Fruit fly (Drosophila melanogaster): ENCODE results near the gene ft.

The ft gene

DNA sequence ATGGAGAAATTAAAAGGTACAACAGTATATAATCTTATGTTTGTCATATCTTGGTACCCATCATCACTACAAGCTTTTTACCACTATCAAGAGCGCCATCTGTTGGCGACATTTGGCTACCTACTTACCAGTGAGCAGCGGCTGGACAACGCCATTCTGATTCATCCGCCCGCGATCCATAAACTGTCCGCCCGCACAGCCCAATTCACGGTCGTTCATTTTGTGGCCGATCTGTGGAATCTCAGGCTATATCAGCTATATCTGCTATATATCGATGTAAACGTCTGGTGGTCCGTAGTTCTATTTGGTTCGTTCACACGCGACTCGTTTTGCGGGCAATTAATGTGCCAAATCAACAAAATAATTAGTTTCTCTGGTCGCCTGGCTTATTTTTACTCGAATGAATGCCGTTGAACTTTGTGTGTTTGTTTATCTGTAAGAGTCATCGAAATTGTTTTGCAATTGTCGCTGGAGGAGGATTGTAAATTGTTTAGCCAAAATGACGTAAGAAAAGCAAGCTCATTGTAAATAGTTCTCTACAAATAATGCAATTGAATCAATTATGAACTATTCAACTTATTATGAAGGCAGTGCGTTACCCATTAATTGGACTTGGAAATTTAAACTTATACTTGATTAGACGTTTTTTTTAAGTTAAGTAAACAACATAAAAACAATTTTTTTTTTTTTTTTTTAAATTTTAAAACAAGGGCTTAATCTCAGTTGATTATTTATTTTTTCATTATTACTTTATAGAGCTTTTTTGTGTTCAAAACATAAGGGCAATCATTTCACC is 25.1 kb downstream of the ft start:
- TF ChIP-seq CG33017 (tag; optimal IDR thresholded peaks at IDR 0.05) (peak; percentile 15), ovo (GFP tag; optimal IDR thresholded peaks at IDR 0.05) (no peak), CG11617 (GFP tag; optimal IDR thresholded peaks at IDR 0.05) (no peak), kay (GFP tag; ENCODE audit: borderline replicate concordance) (peak; percentile 95), cic (GFP tag; optimal IDR thresholded peaks at IDR 0.05) (peak; percentile 24), CG1620 (GFP tag; optimal IDR thresholded peaks at IDR 0.05) (no peak), tj (GFP tag; optimal IDR thresholded peaks at IDR 0.05) (peak; percentile 81), toe (GFP tag; optimal IDR thresholded peaks at IDR 0.05) (no peak), CG5204 (GFP tag; optimal IDR thresholded peaks at IDR 0.05) (no peak), Hr96 (GFP tag; optimal IDR thresholded peaks at IDR 0.05) (no peak), Mnt (GFP tag; optimal IDR thresholded peaks at IDR 0.05) (no peak), CG7101 (tag; optimal IDR thresholded peaks at IDR 0.05) (no peak), CG14711 (tag; optimal IDR thresholded peaks at IDR 0.05) (peak; percentile 13)

DNA sequence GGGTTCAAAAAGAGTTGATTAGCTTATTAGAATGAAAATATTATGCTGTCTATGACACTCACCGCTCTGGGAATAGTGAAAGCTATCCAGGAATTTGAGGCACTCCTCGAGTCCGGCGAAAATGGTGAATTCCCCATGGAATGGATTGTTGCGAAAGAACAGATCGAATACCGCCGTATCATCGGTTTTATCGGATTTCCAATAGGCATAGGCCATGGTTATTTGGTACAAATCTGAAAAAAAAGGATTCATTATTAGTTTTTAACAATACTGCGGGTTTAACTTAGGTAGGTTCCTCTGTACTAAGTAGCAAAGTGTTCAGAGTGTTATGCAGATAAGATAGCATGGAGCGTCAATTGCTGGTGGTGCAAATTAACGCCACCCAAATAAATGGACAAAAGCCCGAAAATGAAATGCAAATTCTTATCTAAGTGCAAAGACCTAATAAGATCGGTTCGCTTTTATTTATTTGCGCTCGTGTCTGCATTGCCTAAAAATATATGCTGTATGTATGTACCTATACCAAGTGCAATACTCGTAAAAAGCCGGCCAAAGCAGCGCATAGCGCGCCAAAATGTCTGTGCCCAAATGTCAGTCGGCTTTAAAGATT is 25.8 kb downstream of the ft start:
- TF ChIP-seq cnc (optimal IDR thresholded peaks at IDR 0.05) (no peak), CG33017 (tag; optimal IDR thresholded peaks at IDR 0.05) (no peak), kay (GFP tag; ENCODE audit: borderline replicate concordance) (no peak), pad (GFP tag; optimal IDR thresholded peaks at IDR 0.05) (no peak), CG7101 (tag; optimal IDR thresholded peaks at IDR 0.05) (no peak), ovo (GFP tag; optimal IDR thresholded peaks at IDR 0.05) (no peak), Hr96 (GFP tag; optimal IDR thresholded peaks at IDR 0.05) (no peak)

DNA sequence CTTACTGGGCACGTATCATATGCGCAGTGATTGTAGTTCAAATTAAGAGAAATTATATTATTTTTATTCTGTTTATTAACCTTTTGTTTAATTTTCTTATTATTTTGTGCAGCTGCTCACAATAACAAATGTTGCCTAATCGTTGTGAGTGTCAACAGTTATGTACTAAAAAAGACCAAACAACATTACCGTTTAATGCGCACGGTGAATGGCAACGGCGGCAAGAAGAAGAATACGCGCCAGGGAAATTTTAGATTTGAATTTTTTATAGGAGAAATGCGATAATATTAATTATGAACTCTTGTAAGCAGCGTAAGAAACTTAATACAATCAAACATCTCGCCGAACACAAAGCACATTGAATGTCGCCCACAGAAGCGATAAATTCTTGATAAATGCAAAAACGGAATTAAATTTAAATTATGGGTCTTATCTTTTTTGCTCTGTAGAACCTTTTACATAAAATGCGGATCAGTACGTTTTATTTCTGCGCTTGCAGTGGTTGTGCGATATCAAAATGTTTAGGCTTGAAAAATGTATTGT is 33.9 kb downstream of the ft start, which contains the start of the genes Tbcc and lectin-24Db:
Tbcc (minus strand) TSS at position 163 of the 543 bp plus-strand sequence.
lectin-24Db (plus strand) TSS at position 493 of the 543 bp plus-strand sequence.
- TF ChIP-seq Mnt (GFP tag; optimal IDR thresholded peaks at IDR 0.05) (peak; percentile 21), bab1 (GFP tag; optimal IDR thresholded peaks at IDR 0.05) (no peak), ovo (GFP tag; optimal IDR thresholded peaks at IDR 0.05) (peak; percentile 60), kay (GFP tag; ENCODE audit: borderline replicate concordance) (peak; percentile 92), CG1620 (GFP tag; optimal IDR thresholded peaks at IDR 0.05) (no peak)

DNA sequence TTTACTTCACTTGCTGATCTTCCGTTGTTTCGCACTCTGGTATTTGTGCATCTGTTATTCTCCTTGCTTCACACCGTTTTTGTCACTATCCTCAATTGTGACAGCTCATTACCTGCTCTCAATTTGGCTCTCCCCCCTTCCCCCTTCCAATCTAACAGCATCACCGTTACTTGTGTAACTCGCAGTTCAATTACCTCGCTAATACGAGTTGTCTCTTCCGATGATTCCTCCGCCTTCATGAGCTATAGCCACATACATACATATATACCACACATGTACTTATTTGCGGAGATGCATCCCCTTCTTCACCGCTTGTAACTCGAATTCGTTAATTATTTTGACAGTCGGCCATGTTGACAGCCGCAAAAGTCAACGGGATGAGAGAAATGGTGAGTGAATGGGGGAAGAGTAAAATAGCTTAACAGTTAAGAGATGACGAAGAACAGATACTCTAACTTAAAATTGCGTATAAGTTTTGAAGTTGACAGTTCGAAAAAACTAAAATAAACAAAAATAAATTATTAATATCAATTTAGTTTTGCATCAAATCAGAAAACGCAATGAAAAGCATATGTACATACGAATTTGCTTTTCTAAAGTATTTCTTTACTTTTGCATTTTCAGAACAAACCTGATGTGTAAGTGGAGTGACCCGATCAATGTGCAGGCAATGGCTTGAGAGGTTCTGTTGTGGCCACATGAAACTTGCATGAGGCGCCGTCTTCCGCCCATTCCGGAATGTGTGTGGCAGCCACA is 36.1 kb downstream of the ft start:
- no peak for TF ChIP-seq CG14711 (tag; optimal IDR thresholded peaks at IDR 0.05)
- TF ChIP-seq pad (GFP tag; optimal IDR thresholded peaks at IDR 0.05) = peak; percentile 95
- TF ChIP-seq CG7101 (tag; optimal IDR thresholded peaks at IDR 0.05) = peak; percentile 18
- no peak for TF ChIP-seq Hr96 (GFP tag; optimal IDR thresholded peaks at IDR 0.05)
- peak; percentile 40 for TF ChIP-seq ovo (GFP tag; optimal IDR thresholded peaks at IDR 0.05)
- TF ChIP-seq bab1 (GFP tag; optimal IDR thresholded peaks at IDR 0.05) = peak; percentile 15

DNA sequence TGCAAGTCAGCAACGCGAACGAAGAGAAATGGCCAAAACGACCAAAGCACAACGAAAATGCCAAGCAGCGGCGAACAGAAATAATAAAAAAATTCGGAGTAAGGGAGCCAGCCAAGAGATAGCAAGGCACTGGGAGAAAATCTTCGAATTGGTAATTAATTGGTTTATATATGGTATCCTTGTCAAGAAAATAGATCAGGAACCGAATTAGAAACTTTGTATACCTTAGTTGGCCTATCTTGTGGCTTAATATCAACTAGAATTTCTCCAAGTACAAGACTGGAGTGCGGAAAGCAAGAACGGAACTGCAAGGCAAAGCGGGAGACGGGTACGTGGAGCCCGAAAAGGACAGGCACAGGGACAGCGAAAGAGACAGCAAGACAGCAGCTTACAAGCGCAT is 41.6 kb downstream of the ft start:
- TF ChIP-seq Crg-1 (GFP tag; optimal IDR thresholded peaks at IDR 0.05) (no peak), cic (GFP tag; optimal IDR thresholded peaks at IDR 0.05) (no peak), CG12768 (GFP tag; optimal IDR thresholded peaks at IDR 0.05) (no peak), CG7045 (GFP tag; optimal IDR thresholded peaks at IDR 0.05) (no peak), CG7101 (tag; optimal IDR thresholded peaks at IDR 0.05) (no peak), Clk (GFP tag; optimal IDR thresholded peaks at IDR 0.05) (no peak), toe (GFP tag; optimal IDR thresholded peaks at IDR 0.05) (no peak)

DNA sequence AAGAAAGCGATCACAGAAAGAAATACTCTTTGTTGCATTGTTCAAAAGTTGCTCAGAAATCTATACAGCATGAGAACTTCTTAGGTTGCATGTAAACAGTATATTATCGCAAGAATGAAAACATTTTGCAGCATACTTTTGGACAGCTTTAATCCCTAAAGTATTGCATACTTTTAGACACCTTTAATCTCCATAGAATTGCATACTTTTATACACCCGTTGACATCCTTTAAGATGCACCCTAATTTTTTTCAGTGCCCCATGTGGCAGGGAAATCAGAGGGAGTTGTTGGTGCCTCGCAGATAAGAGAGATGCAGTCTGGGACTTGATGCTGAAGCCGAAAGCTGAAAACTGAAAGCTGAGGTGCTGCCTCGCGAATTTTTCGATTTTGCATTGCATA is 42.2 kb downstream of the ft start:
- TF ChIP-seq CG7101 (tag; optimal IDR thresholded peaks at IDR 0.05) (no peak), cic (GFP tag; optimal IDR thresholded peaks at IDR 0.05) (no peak), Clk (GFP tag; optimal IDR thresholded peaks at IDR 0.05) (no peak), kay (GFP tag; ENCODE audit: borderline replicate concordance) (no peak), CG33017 (tag; optimal IDR thresholded peaks at IDR 0.05) (no peak), CG5204 (GFP tag; optimal IDR thresholded peaks at IDR 0.05) (no peak), Crg-1 (GFP tag; optimal IDR thresholded peaks at IDR 0.05) (no peak), Hr96 (GFP tag; optimal IDR thresholded peaks at IDR 0.05) (no peak), bab1 (GFP tag; optimal IDR thresholded peaks at IDR 0.05) (no peak), CG7045 (GFP tag; optimal IDR thresholded peaks at IDR 0.05) (no peak), tj (GFP tag; optimal IDR thresholded peaks at IDR 0.05) (no peak), CG11617 (GFP tag; optimal IDR thresholded peaks at IDR 0.05) (no peak)

Measured in whole organism, adult.